In genomic region chr3L:10822364-10823231, dm6 we compare ENCODE assay signal across 2 fruit fly cellular contexts.
TF ChIP-seq lines count a peak whose summit lies in the region.

No protein-coding gene starts in this region.

TF ChIP-seq in whole organism, embryonic, 481 proteins besides CTCF, POLR2A, EP300 and RAD21 (continued from another document and continues in another):
- TF ChIP-seq NfI (GFP tag; optimal IDR thresholded peaks at IDR 0.05; lab: Kevin White, UChicago) (peak; percentile 64), br (optimal IDR thresholded peaks at IDR 0.05; lab: Kevin White, UChicago) (no peak), Six4 (GFP tag; optimal IDR thresholded peaks at IDR 0.05; lab: Kevin White, UChicago) (peak; percentile 47), unpg (GFP tag; optimal IDR thresholded peaks at IDR 0.05; lab: Kevin White, UChicago) (peak; percentile 78), amos (GFP tag; IDR thresholded peaks at IDR 0.05; lab: Robert Waterston, UW; ENCODE audit: partially characterized antibody) (no peak), Ada2b (GFP tag; IDR thresholded peaks at IDR 0.05; lab: Robert Waterston, UW) (peak; percentile 72), CG15479 (GFP tag; optimal IDR thresholded peaks at IDR 0.05; lab: Kevin White, UChicago) (no peak), emc (GFP tag; optimal IDR thresholded peaks at IDR 0.05; lab: Kevin White, UChicago) (no peak), CG1603 (tag; optimal IDR thresholded peaks at IDR 0.05; lab: Kevin White, UChicago) (peak; percentile 69), ara (GFP tag; IDR thresholded peaks at IDR 0.05; lab: Robert Waterston, UW) (peak; percentile 62; the same call in 1 of the 2 replicates), CG10267 (tag; optimal IDR thresholded peaks at IDR 0.05; lab: Kevin White, UChicago) (peak; percentile 51), Atf6 (GFP tag; IDR thresholded peaks at IDR 0.05; lab: Robert Waterston, UW) (peak; percentile 80), dm (GFP tag; optimal IDR thresholded peaks at IDR 0.05; lab: Kevin White, UChicago) (no peak), gem (tag; optimal IDR thresholded peaks at IDR 0.05; lab: Kevin White, UChicago) (peak; percentile 87), croc (GFP tag; conservative IDR thresholded peaks at IDR 0.05; lab: Robert Waterston, UW) (peak; percentile 54), yki (optimal IDR thresholded peaks at IDR 0.05; lab: Kevin White, UChicago) (no peak), CG11093 (GFP tag; IDR thresholded peaks at IDR 0.05; lab: Robert Waterston, UW) (no peak), sens (GFP tag; lab: Kevin White, UChicago) (peak; percentile 94), Bdp1 (GFP tag; optimal IDR thresholded peaks at IDR 0.05; lab: Kevin White, UChicago) (peak; percentile 11), nerfin-1 (tag; optimal IDR thresholded peaks at IDR 0.05; lab: Kevin White, UChicago) (peak; percentile 97), CkIIα-i1 (GFP tag; IDR thresholded peaks at IDR 0.05; lab: Robert Waterston, UW) (no peak), CG4328 (GFP tag; optimal IDR thresholded peaks at IDR 0.05; lab: Kevin White, UChicago) (peak; percentile 62), vnd (GFP tag; IDR thresholded peaks at IDR 0.05; lab: Robert Waterston, UW; ENCODE audit: partially characterized antibody) (no peak), kay (GFP tag; optimal IDR thresholded peaks at IDR 0.05; lab: Kevin White, UChicago) (peak; percentile 61), stc (GFP tag; IDR thresholded peaks at IDR 0.05; lab: Robert Waterston, UW) (peak; percentile 75), MBD-R2 (GFP tag; IDR thresholded peaks at IDR 0.05; lab: Robert Waterston, UW) (peak; percentile 58; the same call in 1 of the 2 replicates), ttk (GFP tag; IDR thresholded peaks at IDR 0.05; lab: Robert Waterston, UW) (peak; percentile 81), nau (GFP tag; optimal IDR thresholded peaks at IDR 0.05; lab: Kevin White, UChicago) (peak; percentile 37), Blimp-1 (GFP tag; optimal IDR thresholded peaks at IDR 0.05; lab: Kevin White, UChicago) (peak; percentile 77), CG12219 (GFP tag; optimal IDR thresholded peaks at IDR 0.05; lab: Kevin White, UChicago) (peak; percentile 62), CG32767 (GFP tag; IDR thresholded peaks at IDR 0.05; lab: Robert Waterston, UW) (peak; percentile 56; the same call in 1 of the 2 replicates), bab2 (GFP tag; optimal IDR thresholded peaks at IDR 0.05; lab: Kevin White, UChicago) (peak; percentile 32), Dp (GFP tag; optimal IDR thresholded peaks at IDR 0.05; lab: Kevin White, UChicago) (no peak), CG6272 (GFP tag; IDR thresholded peaks at IDR 0.05; lab: Robert Waterston, UW) (peak; percentile 51), Poxn (GFP tag; IDR thresholded peaks at IDR 0.05; lab: Robert Waterston, UW) (0 out of 2 replicates have a peak, but pooled peaks have one; percentile 46), CG7839 (tag; optimal IDR thresholded peaks at IDR 0.05; lab: Kevin White, UChicago) (peak; percentile 88), nmo (GFP tag; optimal IDR thresholded peaks at IDR 0.05; lab: Kevin White, UChicago) (peak; percentile 91), nerfin-2 (GFP tag; IDR thresholded peaks at IDR 0.05; lab: Robert Waterston, UW; ENCODE audit: partially characterized antibody) (no peak), ATbp (GFP tag; optimal IDR thresholded peaks at IDR 0.05; lab: Kevin White, UChicago) (peak; percentile 67), dysf (GFP tag; IDR thresholded peaks at IDR 0.05; lab: Robert Waterston, UW) (peak; percentile 85), pho (GFP tag; optimal IDR thresholded peaks at IDR 0.05; lab: Kevin White, UChicago) (peak; percentile 72), CG3281 (GFP tag; optimal IDR thresholded peaks at IDR 0.05; lab: Kevin White, UChicago) (peak; percentile 79), CG1024 (GFP tag; IDR thresholded peaks at IDR 0.05; lab: Robert Waterston, UW) (peak; percentile 52; the same call in 1 of the 2 replicates), CG6683 (GFP tag; optimal IDR thresholded peaks at IDR 0.05; lab: Kevin White, UChicago) (peak; percentile 67), Bteb2 (GFP tag; optimal IDR thresholded peaks at IDR 0.05; lab: Kevin White, UChicago) (peak; percentile 48), ERR (GFP tag; optimal IDR thresholded peaks at IDR 0.05; lab: Kevin White, UChicago) (peak; percentile 21), sob (GFP tag; IDR thresholded peaks at IDR 0.05; lab: Robert Waterston, UW) (peak; percentile 77), CG7963 (GFP tag; IDR thresholded peaks at IDR 0.05; lab: Robert Waterston, UW; ENCODE audit: partially characterized antibody) (no peak), pros (GFP tag; optimal IDR thresholded peaks at IDR 0.05; lab: Kevin White, UChicago) (peak; percentile 7), Lpt (GFP tag; optimal IDR thresholded peaks at IDR 0.05; lab: Kevin White, UChicago) (no peak), luna (GFP tag; optimal IDR thresholded peaks at IDR 0.05; lab: Kevin White, UChicago) (no peak), sna (GFP tag; IDR thresholded peaks at IDR 0.05; lab: Robert Waterston, UW; ENCODE audit: partially characterized antibody) (no peak), org-1 (GFP tag; optimal IDR thresholded peaks at IDR 0.05; lab: Kevin White, UChicago) (peak; percentile 69), Ets65A (GFP tag; lab: Kevin White, UChicago) (peak; percentile 70), CG42726 (GFP tag; IDR thresholded peaks at IDR 0.05; lab: Robert Waterston, UW; ENCODE audit: partially characterized antibody) (no peak), CG17829 (tag; optimal IDR thresholded peaks at IDR 0.05; lab: Kevin White, UChicago) (peak; percentile 65), CG4730 (GFP tag; IDR thresholded peaks at IDR 0.05; lab: Robert Waterston, UW) (peak; percentile 33; the same call in 1 of the 2 replicates), CG14667 (GFP tag; IDR thresholded peaks at IDR 0.05; lab: Robert Waterston, UW) (peak; percentile 41), vvl (GFP tag; IDR thresholded peaks at IDR 0.05; lab: Robert Waterston, UW) (peak; percentile 86), tgo (GFP tag; IDR thresholded peaks at IDR 0.05; lab: Robert Waterston, UW) (peak; percentile 77), Antp (GFP tag; optimal IDR thresholded peaks at IDR 0.05; lab: Kevin White, UChicago) (peak; percentile 37), pnt (GFP tag; optimal IDR thresholded peaks at IDR 0.05; lab: Kevin White, UChicago) (peak; percentile 44), danr (GFP tag; IDR thresholded peaks at IDR 0.05; lab: Robert Waterston, UW) (no peak), CG10274 (GFP tag; optimal IDR thresholded peaks at IDR 0.05; lab: Kevin White, UChicago) (peak; percentile 13), Hand (GFP tag; optimal IDR thresholded peaks at IDR 0.05; lab: Kevin White, UChicago) (peak; percentile 88)

TF ChIP-seq in whole organism, prepupa, 60 proteins besides CTCF, POLR2A, EP300 and RAD21 (continued from another document):
- TF ChIP-seq dsx (GFP tag; optimal IDR thresholded peaks at IDR 0.05; lab: Kevin White, UChicago; ENCODE audit: poor library complexity, severe bottlenecking) (peak; percentile 27), Eip93F (GFP tag; optimal IDR thresholded peaks at IDR 0.05; lab: Kevin White, UChicago) (no peak), Hr39 (GFP tag; optimal IDR thresholded peaks at IDR 0.05; lab: Kevin White, UChicago) (no peak), CG16779 (tag; optimal IDR thresholded peaks at IDR 0.05; lab: Kevin White, UChicago) (no peak), Sox14 (GFP tag; optimal IDR thresholded peaks at IDR 0.05; lab: Kevin White, UChicago) (peak; percentile 6), Smox (GFP tag; optimal IDR thresholded peaks at IDR 0.05; lab: Kevin White, UChicago) (peak; percentile 32), Ets96B (tag; optimal IDR thresholded peaks at IDR 0.05; lab: Kevin White, UChicago) (peak; percentile 47), Eip75B (GFP tag; optimal IDR thresholded peaks at IDR 0.05; lab: Kevin White, UChicago) (peak; percentile 20), CG8119 (GFP tag; IDR thresholded peaks at IDR 0.05; lab: Robert Waterston, UW) (no peak), fd59A (GFP tag; optimal IDR thresholded peaks at IDR 0.05; lab: Kevin White, UChicago) (no peak), CG31627 (GFP tag; optimal IDR thresholded peaks at IDR 0.05; lab: Kevin White, UChicago) (peak; percentile 3), CG6276 (GFP tag; optimal IDR thresholded peaks at IDR 0.05; lab: Kevin White, UChicago) (peak; percentile 7), CG11294 (GFP tag; IDR thresholded peaks at IDR 0.05; lab: Robert Waterston, UW) (no peak), CG34406 (GFP tag; optimal IDR thresholded peaks at IDR 0.05; lab: Kevin White, UChicago) (peak; percentile 16), CG1621 (tag; optimal IDR thresholded peaks at IDR 0.05; lab: Kevin White, UChicago) (no peak), CG3919 (GFP tag; optimal IDR thresholded peaks at IDR 0.05; lab: Kevin White, UChicago) (peak; percentile 28), Lpt (GFP tag; optimal IDR thresholded peaks at IDR 0.05; lab: Kevin White, UChicago) (no peak), Sox15 (GFP tag; optimal IDR thresholded peaks at IDR 0.05; lab: Kevin White, UChicago) (no peak), salr (GFP tag; optimal IDR thresholded peaks at IDR 0.05; lab: Kevin White, UChicago) (no peak), topi (GFP tag; optimal IDR thresholded peaks at IDR 0.05; lab: Kevin White, UChicago) (peak; percentile 25), esn (GFP tag; optimal IDR thresholded peaks at IDR 0.05; lab: Kevin White, UChicago) (peak; percentile 22), net (GFP tag; optimal IDR thresholded peaks at IDR 0.05; lab: Kevin White, UChicago) (no peak), dac (GFP tag; optimal IDR thresholded peaks at IDR 0.05; lab: Kevin White, UChicago) (no peak), pdm3 (GFP tag; optimal IDR thresholded peaks at IDR 0.05; lab: Kevin White, UChicago) (peak; percentile 41), vri (GFP tag; optimal IDR thresholded peaks at IDR 0.05; lab: Kevin White, UChicago) (no peak), spab (GFP tag; optimal IDR thresholded peaks at IDR 0.05; lab: Kevin White, UChicago) (peak; percentile 11), Gug (GFP tag; IDR thresholded peaks at IDR 0.05; lab: Robert Waterston, UW) (no peak), Blimp-1 (GFP tag; optimal IDR thresholded peaks at IDR 0.05; lab: Kevin White, UChicago) (no peak), Eip78C (GFP tag; lab: Kevin White, UChicago) (peak; percentile 85), CG6854 (GFP tag; optimal IDR thresholded peaks at IDR 0.05; lab: Kevin White, UChicago) (no peak), svp (GFP tag; lab: Kevin White, UChicago) (peak; percentile 72), CG10631 (GFP tag; optimal IDR thresholded peaks at IDR 0.05; lab: Kevin White, UChicago) (peak; percentile 49)
TF ChIP-seq in whole organism, prepupa: peak in this region for 30.
